Worm (Caenorhabditis elegans) whole organism, late embryonic: ENCODE data around the gene smf-2.

Source experiments
- ama-1 ChIP-seq: fragments of 150-350 bp; optimal IDR thresholded peaks from 2 replicates; lab custom pipeline; 2014
- ceh-18 ChIP-seq: sonication (generic microtip); optimal IDR thresholded peaks from 2 replicates; lab custom pipeline; 2016; ENCODE audit warnings: missing genetic modification characterization, missing compliant biosample characterization
- ceh-30 ChIP-seq: fragments of 150-350 bp; optimal IDR thresholded peaks from 2 replicates; lab custom pipeline; 2014; ENCODE audit warnings: missing biosample characterization, missing genetic modification characterization
- elt-2 ChIP-seq: sonication (generic microtip); optimal IDR thresholded peaks from 2 replicates; lab custom pipeline; 2016; ENCODE audit warnings: missing genetic modification reagents, missing genetic modification characterization, missing compliant biosample characterization
- fkh-10 ChIP-seq: fragments of 150-350 bp; optimal IDR thresholded peaks from 2 replicates; lab custom pipeline; 2014; ENCODE audit warnings: missing biosample characterization, missing genetic modification reagents, missing genetic modification characterization
- nhr-11 ChIP-seq: fragments of 150-350 bp; optimal IDR thresholded peaks from 2 replicates; lab custom pipeline; 2014; ENCODE audit warnings: missing biosample characterization, missing genetic modification characterization
- pax-1 ChIP-seq: fragments of 150-350 bp; optimal IDR thresholded peaks from 2 replicates; lab custom pipeline; 2014; ENCODE audit warnings: missing biosample characterization, missing genetic modification characterization
- pros-1 ChIP-seq: fragments of 150-350 bp; optimal IDR thresholded peaks from 2 replicates; lab custom pipeline; 2014; ENCODE audit warnings: missing biosample characterization, missing genetic modification reagents, missing genetic modification characterization
- tbx-2 ChIP-seq: sonication (generic microtip); optimal IDR thresholded peaks from 2 replicates; lab custom pipeline; 2016; ENCODE audit warnings: missing genetic modification characterization, missing compliant biosample characterization

- no peak for TF ChIP-seq ama-1 (lab: Kevin White, UChicago)
- TF ChIP-seq pax-1 (tag; lab: Kevin White, UChicago) = no peak
- no peak for TF ChIP-seq ceh-18 (tag; lab: Kevin White, UChicago)
- no peak for TF ChIP-seq elt-2
- no peak for TF ChIP-seq fkh-10
- no peak for TF ChIP-seq ceh-30 (tag; lab: Kevin White, UChicago)
- no peak for TF ChIP-seq tbx-2 (tag; lab: Kevin White, UChicago)
- TF ChIP-seq nhr-11 (tag; lab: Kevin White, UChicago) = no peak
- no peak for TF ChIP-seq pros-1 (tag; lab: Kevin White, UChicago)
Observed at ce11 chrX:6728820-6729396, 10.4 kb upstream of the smf-2 start.
